Fruit fly (Drosophila melanogaster): Measurements from ENCODE around the gene Nin.
A peak's percentile ranks its signal among the peaks of the same experiment; 100 is the strongest.

dm6 chr2L:5238567-5238925 lies 39.8 kb downstream of the Nin start:
- TF ChIP-seq Gug (GFP tag; IDR thresholded peaks at IDR 0.05), result no peak
- peak; percentile 2 to 51 for TF ChIP-seq ss (GFP tag; optimal IDR thresholded peaks at IDR 0.05)
- TF ChIP-seq CG7368 (GFP tag; optimal IDR thresholded peaks at IDR 0.05), result no peak
- TF ChIP-seq fkh (GFP tag; optimal IDR thresholded peaks at IDR 0.05), result no peak

Data from whole organism, prepupa.